Fruit fly (Drosophila melanogaster) whole organism, adult: ENCODE results near the gene Lip1.

Source experiments
- CG11617 ChIP-seq: fragments of 200-800 bp; sonication (Bioruptor generic); optimal IDR thresholded peaks from 2 replicates; lab custom pipeline; 2017; ENCODE audit warnings: mild to moderate bottlenecking, missing biosample characterization, missing genetic modification reagents, missing genetic modification characterization
- CG5204 ChIP-seq: fragments of 200-800 bp; sonication (Bioruptor generic); optimal IDR thresholded peaks from 2 replicates; lab custom pipeline; 2016; ENCODE audit warnings: missing biosample characterization, missing genetic modification characterization
- CG7101 ChIP-seq: fragments of 200-800 bp; sonication (Bioruptor generic); optimal IDR thresholded peaks from 2 replicates; lab custom pipeline; 2018; ENCODE audit warnings: missing biosample characterization, mild to moderate bottlenecking, missing genetic modification characterization, moderate library complexity
- Crg-1 ChIP-seq: fragments of 200-800 bp; sonication (Bioruptor generic); optimal IDR thresholded peaks from 2 replicates; lab custom pipeline; 2016; ENCODE audit warnings: missing biosample characterization, missing genetic modification characterization
- cnc ChIP-seq, 2 experiments: fragments of >200 bp; optimal IDR thresholded peaks; 2 replicates each; lab custom pipeline; 2017

- TF ChIP-seq CG5204 (GFP tag; lab: Kevin White, UChicago) (no peak), CG11617 (GFP tag; lab: Kevin White, UChicago) (no peak), Crg-1 (GFP tag; lab: Kevin White, UChicago) (no peak), CG7101 (tag; lab: Kevin White, UChicago) (no peak), cnc (optimal IDR thresholded peaks at IDR 0.05; lab: Kevin White, UChicago) (no peak)
Observed at dm6 chr2L:10676933-10677714, 24.2 kb downstream of the Lip1 start, which contains the start of gene CG17104.
